Worm (Caenorhabditis elegans) whole organism, L3 larva: ENCODE data around the gene frpr-8.

Experiments used
- R02D3.7 ChIP-seq: fragments of 150-350 bp; optimal IDR thresholded peaks from 2 replicates; lab custom pipeline; 2014; ENCODE audit warnings: missing biosample characterization, missing genetic modification characterization
- ZK546.5 ChIP-seq: sonication (generic microtip); optimal IDR thresholded peaks from 2 replicates; lab custom pipeline; 2017; ENCODE audit warnings: missing biosample characterization, missing genetic modification characterization
- ama-1 ChIP-seq: fragments of 150-350 bp; optimal IDR thresholded peaks from 2 replicates; lab custom pipeline; 2018
- ceh-28 ChIP-seq: fragments of 150-350 bp; optimal IDR thresholded peaks from 2 replicates; lab custom pipeline; 2014; ENCODE audit warnings: missing biosample characterization, missing genetic modification reagents, missing genetic modification characterization
- ceh-82 ChIP-seq: fragments of 150-350 bp; optimal IDR thresholded peaks from 2 replicates; lab custom pipeline; 2014; ENCODE audit warnings: missing biosample characterization, missing genetic modification characterization
- ceh-9 ChIP-seq: sonication (generic microtip); optimal IDR thresholded peaks from 2 replicates; lab custom pipeline; 2018; ENCODE audit warnings: missing biosample characterization, missing genetic modification characterization
- daf-12 ChIP-seq: fragments of 150-350 bp; optimal IDR thresholded peaks from 2 replicates; lab custom pipeline; 2014; ENCODE audit warnings: missing biosample characterization, missing genetic modification reagents, missing genetic modification characterization
- egl-5 ChIP-seq: fragments of 150-350 bp; optimal IDR thresholded peaks from 2 replicates; lab custom pipeline; 2017; ENCODE audit warnings: missing biosample characterization, missing genetic modification reagents, missing genetic modification characterization, inconsistent platforms
- elt-1 ChIP-seq: fragments of 150-350 bp; optimal IDR thresholded peaks from 2 replicates; lab custom pipeline; 2014; ENCODE audit warnings: missing biosample characterization, missing genetic modification characterization
- elt-2 ChIP-seq: sonication (generic microtip); optimal IDR thresholded peaks from 2 replicates; lab custom pipeline; 2016; ENCODE audit warnings: missing genetic modification reagents, mild to moderate bottlenecking, missing genetic modification characterization, missing compliant biosample characterization
- elt-3 ChIP-seq, 3 experiments: fragments of 150-350 bp in 1 of 3; sonication (generic microtip) in 2 of 3; optimal IDR thresholded peaks; 2 replicates in 2 of 3; 4 replicates in 1 of 3; lab custom pipeline; 2014 to 2017; ENCODE audit warnings: missing biosample characterization in 3 of 3, missing genetic modification characterization in 3 of 3
- fkh-10 ChIP-seq: sonication (generic microtip); optimal IDR thresholded peaks from 2 replicates; lab custom pipeline; 2017; ENCODE audit warnings: missing biosample characterization, missing genetic modification reagents, missing genetic modification characterization
- fos-1 ChIP-seq: fragments of 150-350 bp; optimal IDR thresholded peaks from 2 replicates; lab custom pipeline; 2014; ENCODE audit warnings: missing biosample characterization, missing genetic modification characterization
- hmg-11 ChIP-seq: sonication (generic microtip); optimal IDR thresholded peaks from 2 replicates; lab custom pipeline; 2016; ENCODE audit warnings: missing genetic modification characterization, missing compliant biosample characterization
- lin-15B ChIP-seq: fragments of 150-350 bp; optimal IDR thresholded peaks from 2 replicates; lab custom pipeline; 2014; ENCODE audit warnings: missing biosample characterization, missing genetic modification characterization
- lin-39 ChIP-seq: fragments of 150-350 bp; optimal IDR thresholded peaks from 2 replicates; lab custom pipeline; 2018; ENCODE audit warnings: missing biosample characterization, missing genetic modification reagents, missing genetic modification characterization
- mdl-1 ChIP-seq: fragments of 150-350 bp; optimal IDR thresholded peaks from 2 replicates; lab custom pipeline; 2014; ENCODE audit warnings: missing biosample characterization, missing genetic modification characterization
- mml-1 ChIP-seq: fragments of 150-350 bp; sonication (generic microtip); optimal IDR thresholded peaks from 3 replicates; lab custom pipeline; 2014; ENCODE audit warnings: missing biosample characterization, missing genetic modification characterization
- nfya-1 ChIP-seq: sonication (generic microtip); optimal IDR thresholded peaks from 2 replicates; lab custom pipeline; 2017; ENCODE audit warnings: missing genetic modification characterization, mild to moderate bottlenecking, missing compliant biosample characterization, antibody characterized with exemption, moderate library complexity; ENCODE audit not compliant: insufficient read depth
- nhr-11 ChIP-seq: fragments of 150-350 bp; optimal IDR thresholded peaks from 2 replicates; lab custom pipeline; 2014; ENCODE audit warnings: missing biosample characterization, missing genetic modification characterization
- nhr-23 ChIP-seq: fragments of 150-350 bp; optimal IDR thresholded peaks from 2 replicates; lab custom pipeline; 2014; ENCODE audit warnings: missing biosample characterization, missing genetic modification reagents, missing genetic modification characterization
- nhr-237 ChIP-seq: fragments of 150-350 bp; optimal IDR thresholded peaks from 2 replicates; lab custom pipeline; 2014; ENCODE audit warnings: missing biosample characterization, missing genetic modification characterization
- nhr-25 ChIP-seq: sonication (generic microtip); optimal IDR thresholded peaks from 2 replicates; lab custom pipeline; 2017; ENCODE audit warnings: missing biosample characterization, missing genetic modification characterization
- nhr-28 ChIP-seq: fragments of 150-350 bp; optimal IDR thresholded peaks from 2 replicates; lab custom pipeline; 2014; ENCODE audit warnings: missing biosample characterization, missing genetic modification characterization
- nhr-77 ChIP-seq: fragments of 150-350 bp; optimal IDR thresholded peaks from 2 replicates; lab custom pipeline; 2014; ENCODE audit warnings: missing biosample characterization, missing genetic modification characterization
- pha-4 ChIP-seq: fragments of 150-350 bp; optimal IDR thresholded peaks from 2 replicates; lab custom pipeline; 2014; ENCODE audit warnings: missing biosample characterization, missing genetic modification reagents, missing genetic modification characterization
- pqm-1 ChIP-seq: fragments of 150-350 bp; optimal IDR thresholded peaks from 2 replicates; lab custom pipeline; 2017; ENCODE audit warnings: missing biosample characterization, missing genetic modification characterization, inconsistent platforms
- skn-1 ChIP-seq: fragments of 150-350 bp; optimal IDR thresholded peaks from 2 replicates; lab custom pipeline; 2014; ENCODE audit warnings: missing biosample characterization, missing genetic modification characterization
- tbx-2 ChIP-seq: sonication (generic microtip); optimal IDR thresholded peaks from 2 replicates; lab custom pipeline; 2016; ENCODE audit warnings: mild to moderate bottlenecking, missing genetic modification characterization, missing compliant biosample characterization
- unc-39 ChIP-seq: sonication (generic microtip); optimal IDR thresholded peaks from 4 replicates; lab custom pipeline; 2017; ENCODE audit warnings: missing biosample characterization, missing genetic modification characterization
- unc-62 ChIP-seq: fragments of 150-350 bp; sonication (generic microtip); optimal IDR thresholded peaks from 4 replicates; lab custom pipeline; 2014; ENCODE audit warnings: missing biosample characterization, missing genetic modification reagents, missing genetic modification characterization
- ztf-11 ChIP-seq: fragments of 150-350 bp; optimal IDR thresholded peaks from 2 replicates; lab custom pipeline; 2014; ENCODE audit warnings: missing biosample characterization, missing genetic modification characterization
- ztf-4 ChIP-seq: fragments of 150-350 bp; optimal IDR thresholded peaks from 2 replicates; lab custom pipeline; 2014; ENCODE audit warnings: missing biosample characterization, missing genetic modification characterization

The frpr-8 gene

ce11 chrX:8718153-8718552 lies 20.5 kb downstream of the frpr-8 start:
- peak; percentile 40 for TF ChIP-seq pha-4 (tag; lab: Kevin White, UChicago)
- no peak for TF ChIP-seq ceh-9 (tag; lab: Kevin White, UChicago)

ce11 chrX:8718856-8719255 lies 21.2 kb downstream of the frpr-8 start, which contains the start of gene F53A9.8:
F53A9.8 (minus strand) TSS chrX:8718904.
- TF ChIP-seq nhr-77 (tag; lab: Kevin White, UChicago) (no peak), nfya-1 (tag; lab: Kevin White, UChicago) (no peak), nhr-25 (no peak), elt-2 (peak; percentile 75), pqm-1 (tag; lab: Kevin White, UChicago) (peak; percentile 61), daf-12 (tag; lab: Kevin White, UChicago) (no peak), pha-4 (tag; lab: Kevin White, UChicago) (peak; percentile 71), ztf-4 (tag; lab: Kevin White, UChicago) (no peak)

ce11 chrX:8719888-8720287 lies 22.3 kb downstream of the frpr-8 start:
- no peak for TF ChIP-seq nhr-25
- TF ChIP-seq nfya-1 (tag; lab: Kevin White, UChicago): no peak
- TF ChIP-seq ceh-82: no peak
- TF ChIP-seq tbx-2 (tag; lab: Kevin White, UChicago): no peak
- no peak for TF ChIP-seq ztf-4 (tag; lab: Kevin White, UChicago)
- peak; percentile 78 for TF ChIP-seq elt-2
- TF ChIP-seq mdl-1 (tag; lab: Kevin White, UChicago): no peak
- no peak for TF ChIP-seq daf-12 (tag; lab: Kevin White, UChicago)
- no peak for TF ChIP-seq nhr-23
- TF ChIP-seq pha-4 (tag; lab: Kevin White, UChicago): peak; percentile 67
- TF ChIP-seq ceh-28 (tag; lab: Kevin White, UChicago): no peak
- TF ChIP-seq ama-1 (lab: Kevin White, UChicago): no peak
- TF ChIP-seq nhr-237 (tag; lab: Kevin White, UChicago): no peak
- TF ChIP-seq egl-5 (tag; lab: Kevin White, UChicago): no peak
- no peak for TF ChIP-seq elt-3 (tag; optimal IDR thresholded peaks at IDR 0.05; lab: Kevin White, UChicago)
- no peak for TF ChIP-seq mml-1
- TF ChIP-seq pqm-1 (tag; lab: Kevin White, UChicago): peak; percentile 13
- TF ChIP-seq fos-1 (tag; lab: Kevin White, UChicago): no peak
- no peak for TF ChIP-seq hmg-11 (tag; lab: Kevin White, UChicago)
- no peak for TF ChIP-seq unc-39 (tag; lab: Kevin White, UChicago)
- no peak for TF ChIP-seq lin-39 (tag; lab: Kevin White, UChicago)

ce11 chrX:8720658-8721057 lies 23.0 kb downstream of the frpr-8 start, which contains the start of gene F53A9.9:
F53A9.9 (minus strand) TSS chrX:8720758.
- no peak for TF ChIP-seq nhr-23
- no peak for TF ChIP-seq unc-39 (tag; lab: Kevin White, UChicago)
- TF ChIP-seq nhr-11 (tag; lab: Kevin White, UChicago): no peak
- TF ChIP-seq egl-5 (tag; lab: Kevin White, UChicago): no peak
- TF ChIP-seq nhr-77 (tag; lab: Kevin White, UChicago): no peak
- TF ChIP-seq skn-1 (tag; lab: Kevin White, UChicago): no peak
- TF ChIP-seq nfya-1 (tag; lab: Kevin White, UChicago): no peak
- no peak for TF ChIP-seq unc-62
- TF ChIP-seq elt-1 (tag; lab: Kevin White, UChicago): no peak
- TF ChIP-seq nhr-28: no peak
- no peak for TF ChIP-seq fos-1 (tag; lab: Kevin White, UChicago)
- TF ChIP-seq pha-4 (tag; lab: Kevin White, UChicago): no peak
- TF ChIP-seq ceh-28 (tag; lab: Kevin White, UChicago): no peak
- no peak for TF ChIP-seq elt-2
- TF ChIP-seq pqm-1 (tag; lab: Kevin White, UChicago): no peak
- TF ChIP-seq R02D3.7 (tag; lab: Kevin White, UChicago): no peak
- TF ChIP-seq daf-12 (tag; lab: Kevin White, UChicago): no peak
- no peak for TF ChIP-seq lin-15B
- no peak for TF ChIP-seq mml-1
- TF ChIP-seq nhr-237 (tag; lab: Kevin White, UChicago): no peak

ce11 chrX:8721273-8721672 lies 23.7 kb downstream of the frpr-8 start:
- no peak for TF ChIP-seq lin-15B
- peak; percentile 91 for TF ChIP-seq pha-4 (tag; lab: Kevin White, UChicago)

- TF ChIP-seq mml-1 (no peak), ZK546.5 (tag; lab: Kevin White, UChicago) (no peak), pqm-1 (tag; lab: Kevin White, UChicago) (no peak), ztf-4 (tag; lab: Kevin White, UChicago) (no peak), tbx-2 (tag; lab: Kevin White, UChicago) (no peak), nhr-23 (no peak), ztf-11 (tag; lab: Kevin White, UChicago) (no peak), fkh-10 (GFP tag; lab: Kevin White, UChicago) (no peak), nhr-28 (no peak)
Measured at ce11 chrX:8723127-8723600, 25.5 kb downstream of the frpr-8 start, which contains the start of gene tnt-2. tnt-2 (minus strand) TSS chrX:8723550.
